Fruit fly (Drosophila melanogaster) whole organism, embryonic: ENCODE measurements around the gene dpr4.

Experiments
- Ada2b ChIP-seq: fragments of 200-800 bp; sonication (Bioruptor generic); IDR thresholded peaks from 2 replicates; pipeline ENCODE4 v1.3.6; 2022; ENCODE audit warnings: missing biosample characterization, missing genetic modification characterization
- CG10209 ChIP-seq: fragments of 200-800 bp; sonication (Bioruptor generic); optimal IDR thresholded peaks from 3 replicates; lab custom pipeline; 2017; ENCODE audit warnings: missing biosample characterization, mild to moderate bottlenecking, missing genetic modification characterization, missing genetic modification reagents
- CG12299 ChIP-seq: fragments of 200-800 bp; sonication (Bioruptor generic); optimal IDR thresholded peaks from 2 replicates; lab custom pipeline; 2018; ENCODE audit warnings: missing biosample characterization, mild to moderate bottlenecking, missing genetic modification characterization
- CG13287 ChIP-seq: fragments of 200-800 bp; sonication (Bioruptor generic); IDR thresholded peaks from 2 replicates; pipeline ENCODE4 v1.3.6; 2022; ENCODE audit warnings: missing biosample characterization, missing genetic modification characterization; ENCODE audit not compliant: partially characterized antibody
- CG13296 ChIP-seq: fragments of 200-800 bp; sonication (Bioruptor generic); optimal IDR thresholded peaks from 3 replicates; lab custom pipeline; 2018; ENCODE audit warnings: missing biosample characterization, mild to moderate bottlenecking, missing genetic modification characterization
- CG13775 ChIP-seq: fragments of 200-800 bp; sonication (Bioruptor generic); optimal IDR thresholded peaks from 3 replicates; lab custom pipeline; 2017; ENCODE audit warnings: missing biosample characterization, mild to moderate bottlenecking, missing genetic modification characterization
- CG16779 ChIP-seq: fragments of 200-800 bp; sonication (Bioruptor generic); IDR thresholded peaks from 2 replicates; pipeline ENCODE4 v1.3.6; 2022; ENCODE audit warnings: missing biosample characterization, missing genetic modification characterization
- CG16813 ChIP-seq: fragments of 200-800 bp; sonication (Bioruptor generic); IDR thresholded peaks from 3 replicates; pipeline ENCODE4 v1.3.6; 2022; ENCODE audit warnings: missing biosample characterization, missing genetic modification characterization; ENCODE audit not compliant: partially characterized antibody
- CG2116 ChIP-seq: fragments of 200-800 bp; sonication (Bioruptor generic); optimal IDR thresholded peaks from 3 replicates; lab custom pipeline; 2018; ENCODE audit warnings: missing biosample characterization, mild to moderate bottlenecking, missing genetic modification characterization
- CG2199 ChIP-seq: fragments of 200-800 bp; sonication (Bioruptor generic); IDR thresholded peaks from 3 replicates; pipeline ENCODE4 v1.3.6; 2022; ENCODE audit warnings: missing biosample characterization, missing genetic modification characterization
- CG2202 ChIP-seq: fragments of 200-800 bp; sonication (Bioruptor generic); optimal IDR thresholded peaks from 2 replicates; lab custom pipeline; 2018; ENCODE audit warnings: missing biosample characterization, mild to moderate bottlenecking, missing genetic modification characterization
- CG2712 ChIP-seq: fragments of 200-800 bp; optimal IDR thresholded peaks from 3 replicates; lab custom pipeline; 2019; ENCODE audit warnings: missing biosample characterization, mild to moderate bottlenecking, missing genetic modification characterization, moderate library complexity
- CG32532 ChIP-seq: fragments of 200-800 bp; sonication (Bioruptor generic); IDR thresholded peaks from 2 replicates; pipeline ENCODE4 v1.3.6; 2022; ENCODE audit warnings: missing biosample characterization, missing genetic modification characterization
- CG3995 ChIP-seq: fragments of 200-800 bp; sonication (Bioruptor generic); optimal IDR thresholded peaks from 3 replicates; lab custom pipeline; 2016; ENCODE audit warnings: missing biosample characterization, missing genetic modification characterization
- CG4424 ChIP-seq: fragments of 200-800 bp; sonication (Bioruptor generic); optimal IDR thresholded peaks from 3 replicates; lab custom pipeline; 2016; ENCODE audit warnings: missing biosample characterization, missing genetic modification characterization
- CG6254 ChIP-seq: fragments of 200-800 bp; sonication (Bioruptor generic); optimal IDR thresholded peaks from 3 replicates; lab custom pipeline; 2017; ENCODE audit warnings: mild to moderate bottlenecking, missing biosample characterization, missing genetic modification reagents, missing genetic modification characterization
- CG7987 ChIP-seq: fragments of 200-800 bp; sonication (Bioruptor generic); optimal IDR thresholded peaks from 2 replicates; lab custom pipeline; 2018; ENCODE audit warnings: missing biosample characterization, mild to moderate bottlenecking, missing genetic modification characterization, moderate library complexity
- Dad ChIP-seq: fragments of 200-800 bp; sonication (Bioruptor generic); optimal IDR thresholded peaks from 3 replicates; lab custom pipeline; 2016; ENCODE audit warnings: missing biosample characterization, missing genetic modification characterization
- Deaf1 ChIP-seq: fragments of 200-800 bp; optimal IDR thresholded peaks from 3 replicates; lab custom pipeline; 2019; ENCODE audit warnings: missing biosample characterization, mild to moderate bottlenecking, missing genetic modification characterization, moderate library complexity
- E2f2 ChIP-seq: fragments of 200-800 bp; sonication (Bioruptor generic); IDR thresholded peaks from 2 replicates; pipeline ENCODE4 v1.3.6; 2022; ENCODE audit warnings: missing biosample characterization, missing genetic modification characterization
- Ets97D ChIP-seq: fragments of 200-800 bp; sonication (Bioruptor generic); optimal IDR thresholded peaks from 3 replicates; lab custom pipeline; 2016; ENCODE audit warnings: missing biosample characterization, missing genetic modification characterization
- GATAe ChIP-seq: fragments of 200-800 bp; sonication (Bioruptor generic); conservative IDR thresholded peaks from 2 replicates; pipeline ENCODE4 v1.3.6; 2022; ENCODE audit warnings: missing biosample characterization, missing genetic modification characterization
- HLH4C ChIP-seq: fragments of 200-800 bp; sonication (Bioruptor generic); IDR thresholded peaks from 3 replicates; pipeline ENCODE4 v1.3.6; 2022; ENCODE audit warnings: missing biosample characterization, missing genetic modification characterization; ENCODE audit not compliant: partially characterized antibody
- HmgD ChIP-seq: fragments of 200-800 bp; sonication (Bioruptor generic); optimal IDR thresholded peaks from 3 replicates; lab custom pipeline; 2016; ENCODE audit warnings: missing biosample characterization, missing genetic modification characterization
- Hmx ChIP-seq: fragments of 200-800 bp; sonication (Bioruptor generic); optimal IDR thresholded peaks from 2 replicates; lab custom pipeline; 2016; ENCODE audit warnings: missing biosample characterization, missing genetic modification characterization
- Hr3 ChIP-seq: fragments of 200-800 bp; sonication (Bioruptor generic); optimal IDR thresholded peaks from 3 replicates; lab custom pipeline; 2016; ENCODE audit warnings: missing biosample characterization, missing genetic modification characterization
- Hr51 ChIP-seq, 2 experiments: fragments of 200-800 bp; sonication (Bioruptor generic); optimal IDR thresholded peaks; 2 replicates in 1 of 2; 3 replicates in 1 of 2; lab custom pipeline; 2016 to 2018; ENCODE audit warnings: missing biosample characterization in 2 of 2, missing genetic modification characterization in 2 of 2, mild to moderate bottlenecking in 1 of 2, moderate library complexity in 1 of 2
- Nf-YB ChIP-seq: fragments of 200-800 bp; sonication (Bioruptor generic); optimal IDR thresholded peaks from 3 replicates; lab custom pipeline; 2019; ENCODE audit warnings: missing biosample characterization, mild to moderate bottlenecking, missing genetic modification characterization, moderate library complexity
- Oaz ChIP-seq: fragments of 200-800 bp; sonication (Bioruptor generic); IDR thresholded peaks from 2 replicates; pipeline ENCODE4 v1.3.6; 2022; ENCODE audit warnings: missing biosample characterization, missing genetic modification characterization
- Six4 ChIP-seq: fragments of 200-800 bp; sonication (Bioruptor generic); optimal IDR thresholded peaks from 2 replicates; lab custom pipeline; 2016; ENCODE audit warnings: missing biosample characterization, missing genetic modification characterization
- Trl ChIP-seq, 3 experiments: fragments of >200 bp in 2 of 3; fragments of 200-800 bp in 1 of 3; sonication (Bioruptor generic) in 1 of 3; optimal IDR thresholded peaks; 2 replicates in 1 of 3; 3 replicates in 2 of 3; lab custom pipeline; 2016 to 2017; ENCODE audit warnings: missing biosample characterization in 1 of 3, missing genetic modification characterization in 1 of 3
- bigmax ChIP-seq: fragments of 200-800 bp; sonication (Bioruptor generic); optimal IDR thresholded peaks from 2 replicates; lab custom pipeline; 2018; ENCODE audit warnings: missing biosample characterization, mild to moderate bottlenecking, missing genetic modification characterization
- br ChIP-seq: fragments of >200 bp; optimal IDR thresholded peaks from 2 replicates; lab custom pipeline; 2017
- chif ChIP-seq, 2 experiments: fragments of 200-800 bp; sonication (Bioruptor generic); optimal IDR thresholded peaks; 3 replicates each; lab custom pipeline; 2016; ENCODE audit warnings: missing biosample characterization in 2 of 2, missing genetic modification characterization in 2 of 2
- chinmo ChIP-seq: fragments of 200-800 bp; sonication (Bioruptor generic); IDR thresholded peaks from 4 replicates; pipeline ENCODE4 v1.3.6; 2022; ENCODE audit warnings: missing biosample characterization, missing genetic modification characterization; ENCODE audit not compliant: partially characterized antibody
- ci ChIP-seq: fragments of 200-800 bp; sonication (Bioruptor generic); IDR thresholded peaks from 3 replicates; pipeline ENCODE4 v1.3.6; 2022; ENCODE audit warnings: missing biosample characterization, missing genetic modification characterization
- hkb ChIP-seq, 2 experiments: fragments of 200-800 bp in 1 of 2; fragments of >200 bp in 1 of 2; sonication (Bioruptor generic) in 1 of 2; IDR thresholded peaks in 1 of 2; optimal IDR thresholded peaks in 1 of 2; 2 replicates each; pipeline versions ENCODE4 v1.3.6 to Lab custom; 2017 to 2022; ENCODE audit warnings: missing biosample characterization in 1 of 2, missing genetic modification characterization in 1 of 2
- klu ChIP-seq: fragments of 200-800 bp; sonication (Bioruptor generic); IDR thresholded peaks from 2 replicates; pipeline ENCODE4 v1.3.6; 2022; ENCODE audit warnings: missing biosample characterization, missing genetic modification characterization
- kni ChIP-seq: fragments of 200-800 bp; sonication (Bioruptor generic); optimal IDR thresholded peaks from 3 replicates; lab custom pipeline; 2017; ENCODE audit warnings: mild to moderate bottlenecking, missing biosample characterization, missing genetic modification reagents, missing genetic modification characterization
- lov ChIP-seq, 2 experiments: fragments of 200-800 bp in 1 of 2; fragments of >200 bp in 1 of 2; sonication (Bioruptor generic) in 1 of 2; IDR thresholded peaks in 1 of 2; optimal IDR thresholded peaks in 1 of 2; 2 replicates in 1 of 2; 3 replicates in 1 of 2; pipeline versions ENCODE4 v1.3.6 to Lab custom; 2017 to 2022; ENCODE audit warnings: missing biosample characterization in 1 of 2, missing genetic modification characterization in 1 of 2
- nerfin-1 ChIP-seq: fragments of 200-800 bp; sonication (Bioruptor generic); optimal IDR thresholded peaks from 3 replicates; lab custom pipeline; 2019; ENCODE audit warnings: missing biosample characterization, mild to moderate bottlenecking, missing genetic modification characterization, moderate library complexity
- pho ChIP-seq: fragments of 200-800 bp; sonication (Bioruptor generic); optimal IDR thresholded peaks from 2 replicates; lab custom pipeline; 2016; ENCODE audit warnings: missing biosample characterization, missing genetic modification characterization
- pzg ChIP-seq: fragments of 200-800 bp; sonication (Bioruptor generic); optimal IDR thresholded peaks from 3 replicates; lab custom pipeline; 2018; ENCODE audit warnings: missing biosample characterization, mild to moderate bottlenecking, missing genetic modification characterization, moderate library complexity
- sr ChIP-seq: fragments of 200-800 bp; sonication (Bioruptor generic); IDR thresholded peaks from 3 replicates; pipeline ENCODE4 v1.3.6; 2022; ENCODE audit warnings: missing biosample characterization, missing genetic modification characterization
- sug ChIP-seq: fragments of 200-800 bp; optimal IDR thresholded peaks from 2 replicates; lab custom pipeline; 2019; ENCODE audit warnings: missing biosample characterization, mild to moderate bottlenecking, missing genetic modification characterization, moderate library complexity
- tup ChIP-seq: fragments of 200-800 bp; sonication (Bioruptor generic); optimal IDR thresholded peaks from 2 replicates; lab custom pipeline; 2016; ENCODE audit warnings: missing biosample characterization, mild to moderate bottlenecking, missing genetic modification characterization, moderate library complexity
- wek ChIP-seq: fragments of 200-800 bp; sonication (Bioruptor generic); optimal IDR thresholded peaks from 3 replicates; lab custom pipeline; 2018; ENCODE audit warnings: missing biosample characterization, mild to moderate bottlenecking, missing genetic modification characterization, moderate library complexity

The dpr4 gene

DNA sequence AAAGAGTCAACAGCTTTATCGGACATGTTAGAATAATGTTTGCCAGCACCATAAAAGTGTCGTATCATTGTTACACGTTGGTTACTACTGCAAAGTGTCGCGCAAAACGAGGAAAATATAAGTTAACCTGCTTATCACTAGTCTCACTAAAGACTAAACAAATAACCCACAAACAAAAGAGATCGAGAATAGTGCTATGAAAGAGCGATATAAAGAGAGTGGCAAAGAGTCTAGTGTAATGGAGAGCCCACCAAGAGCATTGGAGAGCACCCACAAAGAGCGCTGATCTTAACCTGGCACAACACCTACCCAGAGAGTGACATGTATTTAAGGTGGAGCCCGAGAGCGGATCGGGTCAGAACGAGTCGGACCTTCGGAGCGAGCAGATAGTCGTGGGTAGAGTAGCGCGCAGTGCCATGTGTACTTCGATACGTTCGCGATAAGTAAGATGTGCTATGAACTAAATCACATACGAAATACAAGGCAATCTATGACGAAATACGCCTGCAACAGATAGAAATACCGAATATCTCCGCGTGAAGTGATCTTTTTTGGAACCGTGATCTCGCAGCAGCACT, 26.2 kb upstream of the dpr4 start, which contains the start of gene Mrp4 (continued):
- TF ChIP-seq Deaf1 (peak; percentile 85), Trl (optimal IDR thresholded peaks at IDR 0.05; lab: Kevin White, UChicago) (peak; percentile 99 to 100), Trl (GFP tag; optimal IDR thresholded peaks at IDR 0.05; lab: Kevin White, UChicago) (peak; percentile 54), Hmx (no peak), pzg (GFP tag; lab: Kevin White, UChicago) (no peak), Hr51 (GFP tag; optimal IDR thresholded peaks at IDR 0.05; lab: Kevin White, UChicago) (peak; percentile 24 to 33), CG2116 (GFP tag; lab: Kevin White, UChicago) (no peak), ci (GFP tag; lab: Robert Waterston, UW) (peak; percentile 85), tup (GFP tag; lab: Kevin White, UChicago) (no peak), CG13775 (GFP tag; lab: Kevin White, UChicago) (no peak), Hr3 (GFP tag; lab: Kevin White, UChicago) (no peak), hkb (optimal IDR thresholded peaks at IDR 0.05; lab: Kevin White, UChicago) (no peak), hkb (GFP tag; IDR thresholded peaks at IDR 0.05; lab: Robert Waterston, UW) (peak; percentile 57; the same call in 1 of the 2 replicates), CG16779 (GFP tag; lab: Robert Waterston, UW) (0 out of 2 replicates have a peak, but pooled peaks have one; percentile 45), Dad (GFP tag; lab: Kevin White, UChicago) (peak; percentile 37), klu (GFP tag; lab: Robert Waterston, UW) (no peak), sug (tag; lab: Kevin White, UChicago) (peak; percentile 38), chinmo (peak; percentile 93; the same call in 3 of the 4 replicates), CG2202 (peak; percentile 64), lov (optimal IDR thresholded peaks at IDR 0.05; lab: Kevin White, UChicago) (no peak), lov (GFP tag; IDR thresholded peaks at IDR 0.05; lab: Robert Waterston, UW) (0 out of 3 replicates have a peak, but pooled peaks have one; percentile 26), CG2199 (peak; percentile 95), CG10209 (GFP tag; lab: Kevin White, UChicago) (peak; percentile 13), CG12299 (peak; percentile 78), CG6254 (peak; percentile 56), CG13296 (GFP tag; lab: Kevin White, UChicago) (peak; percentile 80), bigmax (GFP tag; lab: Kevin White, UChicago) (peak; percentile 27), CG7987 (no peak), CG2712 (tag; lab: Kevin White, UChicago) (no peak), Six4 (GFP tag; lab: Kevin White, UChicago) (no peak), E2f2 (GFP tag; lab: Robert Waterston, UW) (peak; percentile 31; the same call in 1 of the 2 replicates), CG3995 (GFP tag; lab: Kevin White, UChicago) (peak; percentile 71), CG13287 (GFP tag; lab: Robert Waterston, UW) (peak; percentile 66), kni (peak; percentile 27), br (lab: Kevin White, UChicago) (no peak), wek (peak; percentile 82), CG4424 (no peak), chif (GFP tag; optimal IDR thresholded peaks at IDR 0.05; lab: Kevin White, UChicago) (no peak), sr (GFP tag; lab: Robert Waterston, UW) (peak; percentile 58; the same call in 1 of the 3 replicates), CG16813 (0 out of 3 replicates have a peak, but pooled peaks have one; percentile 21), CG32532 (GFP tag; lab: Robert Waterston, UW) (peak; percentile 78; the same call in 1 of the 2 replicates), HmgD (no peak), Ada2b (GFP tag; lab: Robert Waterston, UW) (peak; percentile 15; the same call in 1 of the 2 replicates), nerfin-1 (no peak), pho (no peak), Oaz (GFP tag; lab: Robert Waterston, UW) (no peak), HLH4C (GFP tag; lab: Robert Waterston, UW) (peak; percentile 56; the same call in 2 of the 3 replicates), Ets97D (GFP tag; lab: Kevin White, UChicago) (peak; percentile 2), Nf-YB (GFP tag; lab: Kevin White, UChicago) (no peak), GATAe (GFP tag; lab: Robert Waterston, UW) (no peak)
